Comparison of ENCODE assay signal across 1 fruit fly cellular context in the genomic region with DNA sequence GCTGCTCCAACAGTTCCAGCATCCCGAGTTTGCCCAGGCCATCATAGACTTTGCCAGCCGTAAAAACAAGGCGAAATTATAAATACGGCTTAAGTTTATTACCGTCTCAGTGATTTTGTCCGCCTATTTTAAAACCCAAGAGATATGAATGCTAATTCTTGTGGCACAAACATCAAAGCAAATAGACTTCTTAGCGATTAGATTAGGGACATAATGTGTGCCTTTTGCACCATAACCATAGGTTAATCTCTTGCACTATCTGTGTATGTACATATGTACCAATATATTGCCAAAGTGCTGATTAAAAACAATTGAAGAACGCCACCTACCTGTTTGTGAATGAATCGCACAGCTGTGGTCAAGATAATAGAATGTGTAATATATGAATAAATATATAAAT.
TF ChIP-seq lines count a peak whose summit lies in the region.

No protein-coding gene starts in this region.

TF ChIP-seq in whole organism, embryonic, 481 proteins besides CTCF, POLR2A, EP300 and RAD21 (continued from another document):
- TF ChIP-seq Ssrp (tag; optimal IDR thresholded peaks at IDR 0.05; lab: Kevin White, UChicago) (no peak), vfl (GFP tag; optimal IDR thresholded peaks at IDR 0.05; lab: Kevin White, UChicago) (no peak), lab (GFP tag; optimal IDR thresholded peaks at IDR 0.05; lab: Kevin White, UChicago) (peak; percentile 5), CG2875 (GFP tag; optimal IDR thresholded peaks at IDR 0.05; lab: Kevin White, UChicago) (no peak), CG13296 (GFP tag; optimal IDR thresholded peaks at IDR 0.05; lab: Kevin White, UChicago) (peak; percentile 44), zfh2 (GFP tag; optimal IDR thresholded peaks at IDR 0.05; lab: Kevin White, UChicago) (no peak), klu (GFP tag; IDR thresholded peaks at IDR 0.05; lab: Robert Waterston, UW) (no peak), CG18764 (GFP tag; optimal IDR thresholded peaks at IDR 0.05; lab: Kevin White, UChicago) (no peak), CG10321 (GFP tag; IDR thresholded peaks at IDR 0.05; lab: Robert Waterston, UW) (no peak), CG6254 (GFP tag; optimal IDR thresholded peaks at IDR 0.05; lab: Kevin White, UChicago) (no peak), CHES-1-like (GFP tag; optimal IDR thresholded peaks at IDR 0.05; lab: Kevin White, UChicago) (no peak), CG4617 (GFP tag; optimal IDR thresholded peaks at IDR 0.05; lab: Kevin White, UChicago; ENCODE audit: borderline replicate concordance) (no peak), CG3847 (GFP tag; IDR thresholded peaks at IDR 0.05; lab: Robert Waterston, UW) (no peak), CG43689 (GFP tag; IDR thresholded peaks at IDR 0.05; lab: Robert Waterston, UW) (no peak), az2 (GFP tag; optimal IDR thresholded peaks at IDR 0.05; lab: Kevin White, UChicago) (no peak), CG32767 (GFP tag; IDR thresholded peaks at IDR 0.05; lab: Robert Waterston, UW) (no peak), Blimp-1 (GFP tag; optimal IDR thresholded peaks at IDR 0.05; lab: Kevin White, UChicago) (no peak), Ets65A (GFP tag; lab: Kevin White, UChicago) (no peak), gfzf (GFP tag; optimal IDR thresholded peaks at IDR 0.05; lab: Kevin White, UChicago) (no peak), CG10147 (GFP tag; optimal IDR thresholded peaks at IDR 0.05; lab: Kevin White, UChicago) (no peak), CG11696 (GFP tag; IDR thresholded peaks at IDR 0.05; lab: Robert Waterston, UW) (peak; percentile 66), stc (GFP tag; IDR thresholded peaks at IDR 0.05; lab: Robert Waterston, UW) (no peak), CG8290 (GFP tag; optimal IDR thresholded peaks at IDR 0.05; lab: Kevin White, UChicago) (no peak), CG8290 (tag; optimal IDR thresholded peaks at IDR 0.05; lab: Kevin White, UChicago) (peak in 1 of 2 experiments; percentile 15), pzg (GFP tag; optimal IDR thresholded peaks at IDR 0.05; lab: Kevin White, UChicago) (no peak), chinmo (GFP tag; IDR thresholded peaks at IDR 0.05; lab: Robert Waterston, UW; ENCODE audit: partially characterized antibody) (no peak), CG10209 (GFP tag; optimal IDR thresholded peaks at IDR 0.05; lab: Kevin White, UChicago) (no peak), CG1602 (GFP tag; optimal IDR thresholded peaks at IDR 0.05; lab: Kevin White, UChicago) (no peak), mirr (GFP tag; optimal IDR thresholded peaks at IDR 0.05; lab: Kevin White, UChicago) (peak; percentile 82), slou (GFP tag; optimal IDR thresholded peaks at IDR 0.05; lab: Kevin White, UChicago) (no peak), salm (tag; optimal IDR thresholded peaks at IDR 0.05; lab: Kevin White, UChicago) (no peak), CG31441 (GFP tag; IDR thresholded peaks at IDR 0.05; lab: Robert Waterston, UW) (no peak), peb (GFP tag; IDR thresholded peaks at IDR 0.05; lab: Robert Waterston, UW) (no peak), CG8944 (GFP tag; optimal IDR thresholded peaks at IDR 0.05; lab: Kevin White, UChicago) (no peak), CG2129 (GFP tag; IDR thresholded peaks at IDR 0.05; lab: Robert Waterston, UW; ENCODE audit: partially characterized antibody) (no peak), Camta (GFP tag; optimal IDR thresholded peaks at IDR 0.05; lab: Kevin White, UChicago) (no peak), CG10431 (GFP tag; optimal IDR thresholded peaks at IDR 0.05; lab: Kevin White, UChicago) (no peak), Abd-B (GFP tag; optimal IDR thresholded peaks at IDR 0.05; lab: Kevin White, UChicago) (no peak), E2f1 (GFP tag; IDR thresholded peaks at IDR 0.05; lab: Robert Waterston, UW) (no peak)
TF ChIP-seq in whole organism, embryonic: peak in this region for 13.
